Fruit fly (Drosophila melanogaster) S2 (cell line): ENCODE results near the gene CG14237.

Experiments
- CG8478 ChIP-seq: fragments of >200 bp; optimal IDR thresholded peaks from 2 replicates; lab custom pipeline; 2018
- CTCF ChIP-seq, 2 experiments: fragments of >200 bp; optimal IDR thresholded peaks; 2 replicates each; lab custom pipeline; 2018

The CG14237 gene

dm6 chr3R:26456577-26456976 lies at the start of gene CG14237:
Gene CG14237, plus strand, starts transcription at chr3R:26456877.
- TF ChIP-seq CG8478 (lab: Kevin White, UChicago) (no peak), CTCF (optimal IDR thresholded peaks at IDR 0.05; lab: Kevin White, UChicago) (no peak)

- TF ChIP-seq CG8478 (lab: Kevin White, UChicago) (no peak), CTCF (optimal IDR thresholded peaks at IDR 0.05; lab: Kevin White, UChicago) (no peak)
Observed at dm6 chr3R:26409780-26410179, 46.9 kb upstream of the CG14237 start.

dm6 chr3R:26413788-26414187 lies 42.9 kb upstream of the CG14237 start, which contains the start of gene Ald2:
Gene Ald2, plus strand, starts transcription at chr3R:26414088.
- TF ChIP-seq CTCF (optimal IDR thresholded peaks at IDR 0.05; lab: Kevin White, UChicago) (no peak), CG8478 (lab: Kevin White, UChicago) (no peak)

- TF ChIP-seq CG8478 (lab: Kevin White, UChicago): no peak
- TF ChIP-seq CTCF (optimal IDR thresholded peaks at IDR 0.05; lab: Kevin White, UChicago): no peak
Observed at dm6 chr3R:26425005-26425404, 31.7 kb upstream of the CG14237 start, which contains the start of gene CG6503. Gene CG6503, minus strand, starts transcription at chr3R:26425105.

- no peak for TF ChIP-seq CG8478 (lab: Kevin White, UChicago)
- no peak for TF ChIP-seq CTCF (optimal IDR thresholded peaks at IDR 0.05; lab: Kevin White, UChicago)
Observed at dm6 chr3R:26425681-26426080, 31.0 kb upstream of the CG14237 start, which contains the start of gene CG34291. Gene CG34291, minus strand, starts transcription at chr3R:26425781.

dm6 chr3R:26428220-26428619 lies 28.5 kb upstream of the CG14237 start:
- TF ChIP-seq CTCF (optimal IDR thresholded peaks at IDR 0.05; lab: Kevin White, UChicago) (no peak), CG8478 (lab: Kevin White, UChicago) (no peak)

- TF ChIP-seq CG8478 (lab: Kevin White, UChicago) (no peak), CTCF (optimal IDR thresholded peaks at IDR 0.05; lab: Kevin White, UChicago) (no peak)
Observed at dm6 chr3R:26429619-26430018, 27.1 kb upstream of the CG14237 start.

- peak; percentile 72 to 78 for TF ChIP-seq CTCF (optimal IDR thresholded peaks at IDR 0.05; lab: Kevin White, UChicago)
- no peak for TF ChIP-seq CG8478 (lab: Kevin White, UChicago)
Observed at dm6 chr3R:26432526-26432925, 24.2 kb upstream of the CG14237 start.

- TF ChIP-seq CG8478 (lab: Kevin White, UChicago): no peak
- no peak for TF ChIP-seq CTCF (optimal IDR thresholded peaks at IDR 0.05; lab: Kevin White, UChicago)
Observed at dm6 chr3R:26432978-26433377, 23.7 kb upstream of the CG14237 start.

dm6 chr3R:26433743-26434142 lies 22.9 kb upstream of the CG14237 start:
- TF ChIP-seq CTCF (optimal IDR thresholded peaks at IDR 0.05; lab: Kevin White, UChicago) (no peak), CG8478 (lab: Kevin White, UChicago) (no peak)

dm6 chr3R:26436001-26436400 lies 20.7 kb upstream of the CG14237 start:
- no peak for TF ChIP-seq CTCF (optimal IDR thresholded peaks at IDR 0.05; lab: Kevin White, UChicago)
- TF ChIP-seq CG8478 (lab: Kevin White, UChicago): no peak

dm6 chr3R:26436540-26436939 lies 20.1 kb upstream of the CG14237 start:
- TF ChIP-seq CG8478 (lab: Kevin White, UChicago) (no peak), CTCF (optimal IDR thresholded peaks at IDR 0.05; lab: Kevin White, UChicago) (no peak)

dm6 chr3R:26440455-26441196 lies 16.1 kb upstream of the CG14237 start, which contains the start of gene tx:
Gene tx, plus strand, starts transcription at chr3R:26440778.
- TF ChIP-seq CTCF (optimal IDR thresholded peaks at IDR 0.05; lab: Kevin White, UChicago): no peak
- no peak for TF ChIP-seq CG8478 (lab: Kevin White, UChicago)

- TF ChIP-seq CG8478 (lab: Kevin White, UChicago): no peak
Observed at dm6 chr3R:26442609-26443180, 14.0 kb upstream of the CG14237 start.

dm6 chr3R:26443343-26443742 lies 13.3 kb upstream of the CG14237 start:
- no peak for TF ChIP-seq CTCF (optimal IDR thresholded peaks at IDR 0.05; lab: Kevin White, UChicago)
- no peak for TF ChIP-seq CG8478 (lab: Kevin White, UChicago)
